Fruit fly (Drosophila melanogaster) S2 (cell line): Measurements from ENCODE around the gene beat-IIIa.

Experiments used
- CG8478 ChIP-seq: fragments of >200 bp; optimal IDR thresholded peaks from 2 replicates; lab custom pipeline; 2018
- CTCF ChIP-seq, 2 experiments: fragments of >200 bp; optimal IDR thresholded peaks; 2 replicates each; lab custom pipeline; 2018

DNA sequence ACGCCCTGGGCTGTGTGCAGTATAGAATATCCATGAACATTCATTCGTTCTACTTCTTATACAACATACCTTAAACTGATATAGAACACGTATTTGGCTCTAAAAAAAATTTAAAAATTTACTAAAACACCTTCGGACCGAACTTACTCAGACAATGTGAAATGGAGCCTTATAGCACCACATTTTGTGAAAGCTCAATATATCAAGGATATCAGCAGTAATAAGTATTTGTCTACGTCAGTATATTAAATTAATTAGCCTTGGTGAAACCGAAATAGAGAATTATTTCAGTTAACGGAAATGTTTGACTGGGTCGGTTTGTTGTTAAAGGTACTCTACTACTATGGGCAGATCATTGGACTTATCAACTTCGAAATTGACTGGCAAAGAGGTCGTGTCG lies 45.5 kb downstream of the beat-IIIa start, which contains the start of gene Gr36a:
- TF ChIP-seq CG8478 (lab: Kevin White, UChicago) = no peak
- TF ChIP-seq CTCF (optimal IDR thresholded peaks at IDR 0.05; lab: Kevin White, UChicago) = no peak
